Worm (Caenorhabditis elegans): ENCODE data around the gene F20C5.6.

F20C5.6 gene

DNA sequence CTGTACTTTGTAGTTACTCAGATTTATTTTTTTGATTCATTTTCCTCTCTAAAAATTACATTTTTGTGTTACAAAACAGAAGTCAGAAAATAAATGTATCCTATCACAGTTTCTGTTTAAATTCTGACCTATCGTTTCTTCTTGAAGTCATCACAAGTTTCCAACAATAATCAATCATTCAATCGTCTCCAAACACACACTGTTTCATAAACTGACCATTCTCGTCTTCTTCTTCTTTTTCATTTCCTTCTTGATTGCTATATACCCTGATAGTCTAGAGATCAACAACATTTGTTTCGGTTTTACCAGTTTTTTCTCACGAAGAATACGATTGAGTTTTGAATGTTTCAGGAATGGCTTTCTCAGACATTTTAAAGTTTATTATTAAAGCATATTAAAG is 42.2 kb upstream of the F20C5.6 start:
- TF ChIP-seq ama-1 (optimal IDR thresholded peaks at IDR 0.05) (no peak), pes-1 (GFP tag; IDR thresholded peaks at IDR 0.05) (no peak), hnd-1 (tag; optimal IDR thresholded peaks at IDR 0.05) (no peak), tbx-37 (GFP tag; conservative IDR thresholded peaks at IDR 0.05) (no peak), flt-1 (GFP tag; IDR thresholded peaks at IDR 0.05) (no peak), scrt-1 (GFP tag; IDR thresholded peaks at IDR 0.05) (no peak)

DNA sequence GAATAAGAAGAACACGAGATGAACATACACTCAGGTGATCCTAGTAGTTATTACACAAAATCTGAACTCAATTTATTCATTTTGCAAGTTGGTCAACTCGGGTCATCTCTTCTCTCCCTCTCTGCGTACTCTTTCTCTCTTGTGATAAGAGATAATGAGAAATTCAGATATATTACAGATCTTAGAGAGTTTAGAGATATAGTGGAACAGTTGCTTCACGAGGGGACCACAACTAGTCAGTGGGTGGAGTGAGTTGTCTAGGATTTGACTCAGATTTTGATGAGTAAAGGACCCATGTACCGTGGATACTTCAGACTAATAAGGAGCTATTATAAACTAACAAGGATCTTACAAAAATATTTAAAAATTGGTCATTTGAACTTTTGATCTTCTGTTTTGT is 40.6 kb upstream of the F20C5.6 start, which contains the start of gene exc-5:
TSS of gene exc-5 (minus strand) at position 57 of the 400 bp plus-strand sequence.
- TF ChIP-seq tbx-37 (GFP tag; conservative IDR thresholded peaks at IDR 0.05): no peak
- TF ChIP-seq aly-1 (tag; optimal IDR thresholded peaks at IDR 0.05): no peak
- TF ChIP-seq hmg-4 (GFP tag; optimal IDR thresholded peaks at IDR 0.05): no peak

DNA sequence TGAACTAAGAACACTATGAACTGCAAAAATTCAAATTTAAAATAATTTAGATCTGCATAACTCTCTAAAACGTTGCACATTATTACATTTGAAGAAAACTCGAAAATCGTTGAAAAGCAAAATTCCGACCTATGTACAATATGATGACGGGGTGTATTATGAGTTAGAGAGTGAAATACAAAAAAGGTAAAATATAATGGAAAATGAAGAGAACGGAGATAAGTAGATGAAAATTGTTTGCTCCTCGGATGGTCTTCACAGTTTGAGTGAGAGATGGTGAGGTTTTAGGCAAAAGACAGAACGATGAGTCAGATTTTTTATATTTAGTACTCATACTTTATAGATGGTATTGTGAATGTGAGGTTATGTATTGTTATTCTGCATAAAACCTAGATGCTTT is 34.3 kb upstream of the F20C5.6 start:
- no peak for TF ChIP-seq flt-1 (GFP tag; IDR thresholded peaks at IDR 0.05)
- TF ChIP-seq aly-1 (tag; optimal IDR thresholded peaks at IDR 0.05): no peak
- no peak for TF ChIP-seq ceh-13 (GFP tag; optimal IDR thresholded peaks at IDR 0.05)
- no peak for TF ChIP-seq hmg-4 (GFP tag; optimal IDR thresholded peaks at IDR 0.05)
- no peak for TF ChIP-seq tra-4 (tag; optimal IDR thresholded peaks at IDR 0.05)
- TF ChIP-seq sea-1 (GFP tag; conservative IDR thresholded peaks at IDR 0.05): no peak
- TF ChIP-seq ets-7 (tag; optimal IDR thresholded peaks at IDR 0.05): no peak
- no peak for TF ChIP-seq tbx-37 (GFP tag; conservative IDR thresholded peaks at IDR 0.05)
- TF ChIP-seq B0310.2 (tag; optimal IDR thresholded peaks at IDR 0.05): no peak
- no peak for TF ChIP-seq ama-1 (optimal IDR thresholded peaks at IDR 0.05)
- TF ChIP-seq pes-1 (GFP tag; IDR thresholded peaks at IDR 0.05): no peak
- no peak for TF ChIP-seq hnd-1 (tag; optimal IDR thresholded peaks at IDR 0.05)
- no peak for TF ChIP-seq scrt-1 (GFP tag; IDR thresholded peaks at IDR 0.05)

DNA sequence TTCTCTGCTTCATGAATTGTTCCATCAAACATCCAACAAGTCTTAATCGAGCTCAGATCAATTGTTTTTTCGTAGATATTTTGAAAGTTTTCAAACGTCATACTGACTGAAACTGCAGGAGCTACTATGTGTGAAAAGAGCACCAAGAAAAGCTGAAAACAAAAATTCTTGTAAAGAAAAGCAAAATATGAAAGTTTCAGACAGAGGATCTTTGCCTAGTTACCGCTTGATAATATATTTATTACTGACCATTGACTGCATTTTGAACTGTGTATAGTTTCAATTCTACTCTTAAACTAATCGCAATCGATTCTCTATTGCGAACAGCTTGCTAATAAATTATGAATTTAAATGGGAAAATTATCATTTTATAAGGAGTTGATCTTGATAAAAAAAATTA is 25.2 kb upstream of the F20C5.6 start, which contains the start of gene clec-182:
TSS of gene clec-182 (minus strand) at position 101 of the 400 bp plus-strand sequence.
- TF ChIP-seq ceh-13 (GFP tag; optimal IDR thresholded peaks at IDR 0.05) (no peak), ceh-36 (tag; optimal IDR thresholded peaks at IDR 0.05) (no peak), flt-1 (GFP tag; IDR thresholded peaks at IDR 0.05) (no peak), B0310.2 (tag; optimal IDR thresholded peaks at IDR 0.05) (no peak), sea-1 (GFP tag; conservative IDR thresholded peaks at IDR 0.05) (no peak), hnd-1 (tag; optimal IDR thresholded peaks at IDR 0.05) (no peak), pes-1 (GFP tag; IDR thresholded peaks at IDR 0.05) (no peak), scrt-1 (GFP tag; IDR thresholded peaks at IDR 0.05) (no peak), F13C5.2 (tag; optimal IDR thresholded peaks at IDR 0.05) (no peak), hmg-4 (GFP tag; optimal IDR thresholded peaks at IDR 0.05) (no peak), hmbx-1 (tag; optimal IDR thresholded peaks at IDR 0.05) (no peak)

DNA sequence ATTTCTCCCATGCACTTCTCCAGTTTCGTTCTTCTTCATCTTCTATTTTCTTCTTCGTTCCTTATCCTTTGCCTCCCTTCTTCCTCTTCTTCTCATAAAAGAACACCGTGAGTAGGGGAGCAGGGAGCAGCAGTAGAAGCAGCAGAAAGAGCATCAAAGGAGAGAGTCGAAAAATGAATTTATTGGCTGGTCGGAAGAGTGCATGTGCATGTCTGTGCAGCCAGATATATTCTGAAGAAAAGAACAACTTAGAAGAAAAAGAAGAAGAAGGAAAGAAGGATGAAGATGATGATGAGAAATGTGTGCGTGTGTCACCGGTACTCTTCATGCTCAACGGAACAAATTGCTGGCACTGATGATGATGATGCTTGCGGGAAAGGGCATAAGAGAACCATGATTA is 23.2 kb upstream of the F20C5.6 start:
- TF ChIP-seq ets-7 (tag; optimal IDR thresholded peaks at IDR 0.05) (no peak), ceh-36 (tag; optimal IDR thresholded peaks at IDR 0.05) (no peak), F13C5.2 (tag; optimal IDR thresholded peaks at IDR 0.05) (no peak)

DNA sequence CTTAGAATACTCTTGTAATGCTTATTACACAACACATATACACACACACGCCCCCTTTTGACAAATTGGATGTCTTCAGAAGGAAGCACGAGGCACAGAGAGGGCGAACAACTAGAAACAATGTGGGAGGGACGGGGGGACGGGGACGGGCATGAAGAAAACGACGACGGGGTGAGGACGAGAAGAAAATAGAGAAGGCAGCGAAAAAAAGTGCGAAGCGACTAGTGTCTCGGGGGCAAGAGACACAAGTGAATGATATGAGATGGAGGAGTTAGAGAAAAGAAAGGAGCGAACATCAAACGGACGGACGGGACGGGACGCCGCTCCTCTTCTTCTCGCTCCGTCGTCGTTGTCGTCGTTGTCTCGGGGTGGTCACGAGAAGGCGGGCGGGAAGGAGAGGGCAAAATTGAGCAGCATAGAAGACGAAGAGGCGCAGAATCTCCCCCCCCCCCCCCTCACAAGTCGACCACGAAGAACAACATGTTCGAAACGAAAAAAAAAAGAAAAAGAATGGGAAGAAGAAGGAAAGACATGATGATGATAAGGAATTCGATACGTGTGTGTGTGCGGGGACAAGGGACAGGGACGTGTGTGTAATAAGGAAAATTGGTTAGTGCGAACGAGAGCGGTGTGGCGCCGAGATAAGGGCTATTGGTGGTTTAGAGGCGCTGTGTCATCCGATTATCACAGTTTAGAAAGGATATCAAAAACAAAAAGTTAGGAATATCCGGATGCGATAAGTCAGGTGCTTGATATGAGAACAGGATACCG is 22.1 kb upstream of the F20C5.6 start:
- TF ChIP-seq sea-1 (GFP tag; conservative IDR thresholded peaks at IDR 0.05): no peak
- no peak for TF ChIP-seq hmbx-1 (tag; optimal IDR thresholded peaks at IDR 0.05)
- no peak for TF ChIP-seq tbx-11 (GFP tag; IDR thresholded peaks at IDR 0.05)
- TF ChIP-seq flt-1 (GFP tag; IDR thresholded peaks at IDR 0.05): no peak
- TF ChIP-seq tra-4 (tag; optimal IDR thresholded peaks at IDR 0.05): no peak
- TF ChIP-seq aly-1 (tag; optimal IDR thresholded peaks at IDR 0.05): no peak
- no peak for TF ChIP-seq hnd-1 (tag; optimal IDR thresholded peaks at IDR 0.05)
- no peak for TF ChIP-seq B0310.2 (tag; optimal IDR thresholded peaks at IDR 0.05)

DNA sequence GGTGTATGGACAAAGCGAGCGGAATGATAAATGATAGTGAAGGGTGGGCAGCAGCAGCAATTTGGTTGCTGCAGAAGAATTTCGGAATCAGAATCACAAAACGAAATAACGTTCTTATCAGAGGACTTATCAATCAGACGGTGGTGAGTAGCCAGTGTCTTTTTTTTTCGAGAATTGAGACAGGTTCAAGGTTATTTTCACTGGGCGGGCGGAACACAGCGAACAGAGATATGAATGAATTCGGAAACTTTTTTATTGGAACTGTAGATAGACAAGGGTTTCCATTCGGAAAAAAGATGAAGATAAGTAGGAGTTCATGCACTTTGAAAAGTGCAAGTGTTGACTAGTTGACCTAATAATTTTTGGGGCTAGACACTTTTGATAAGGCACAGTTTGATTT is 20.2 kb upstream of the F20C5.6 start:
- TF ChIP-seq scrt-1 (GFP tag; IDR thresholded peaks at IDR 0.05) (no peak), ama-1 (optimal IDR thresholded peaks at IDR 0.05) (no peak), tra-4 (tag; optimal IDR thresholded peaks at IDR 0.05) (no peak), flt-1 (GFP tag; IDR thresholded peaks at IDR 0.05) (no peak), F13C5.2 (tag; optimal IDR thresholded peaks at IDR 0.05) (no peak), tbx-11 (GFP tag; IDR thresholded peaks at IDR 0.05) (no peak), hnd-1 (tag; optimal IDR thresholded peaks at IDR 0.05) (no peak), hmg-4 (GFP tag; optimal IDR thresholded peaks at IDR 0.05) (no peak), aly-1 (tag; optimal IDR thresholded peaks at IDR 0.05) (no peak), sea-1 (GFP tag; conservative IDR thresholded peaks at IDR 0.05) (no peak), pes-1 (GFP tag; IDR thresholded peaks at IDR 0.05) (no peak), tbx-37 (GFP tag; conservative IDR thresholded peaks at IDR 0.05) (no peak), B0310.2 (tag; optimal IDR thresholded peaks at IDR 0.05) (no peak), ceh-13 (GFP tag; optimal IDR thresholded peaks at IDR 0.05) (no peak), hmbx-1 (tag; optimal IDR thresholded peaks at IDR 0.05) (no peak)

DNA sequence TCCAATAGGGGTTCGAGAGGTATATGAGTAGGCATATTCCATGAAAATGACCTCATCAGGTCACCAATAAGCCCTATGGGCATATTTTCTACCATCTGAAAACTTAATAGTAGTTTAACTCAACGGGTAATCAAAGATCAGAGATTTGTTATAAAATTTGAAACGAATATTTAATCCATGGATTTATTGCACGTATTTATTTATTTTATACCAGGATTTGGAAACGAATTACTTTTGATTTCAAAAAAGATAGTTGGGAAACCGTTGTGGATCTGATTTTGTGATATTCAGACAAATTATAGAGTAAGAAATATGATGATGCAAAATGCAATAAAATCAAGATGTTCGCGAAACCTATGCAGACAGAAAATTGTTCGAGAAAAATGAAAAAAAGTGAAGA is 19.8 kb upstream of the F20C5.6 start, which contains the start of gene C33D9.3:
TSS of gene C33D9.3 (minus strand) at position 101 of the 400 bp plus-strand sequence.
- no peak for TF ChIP-seq sea-1 (GFP tag; conservative IDR thresholded peaks at IDR 0.05)
- TF ChIP-seq B0310.2 (tag; optimal IDR thresholded peaks at IDR 0.05): no peak
- no peak for TF ChIP-seq pes-1 (GFP tag; IDR thresholded peaks at IDR 0.05)
- no peak for TF ChIP-seq F13C5.2 (tag; optimal IDR thresholded peaks at IDR 0.05)
- no peak for TF ChIP-seq flt-1 (GFP tag; IDR thresholded peaks at IDR 0.05)
